Fruit fly (Drosophila melanogaster): ENCODE measurements around the gene Rhau.
A peak's percentile ranks its signal among the peaks of the same experiment; 100 is the strongest.

The Rhau gene

DNA sequence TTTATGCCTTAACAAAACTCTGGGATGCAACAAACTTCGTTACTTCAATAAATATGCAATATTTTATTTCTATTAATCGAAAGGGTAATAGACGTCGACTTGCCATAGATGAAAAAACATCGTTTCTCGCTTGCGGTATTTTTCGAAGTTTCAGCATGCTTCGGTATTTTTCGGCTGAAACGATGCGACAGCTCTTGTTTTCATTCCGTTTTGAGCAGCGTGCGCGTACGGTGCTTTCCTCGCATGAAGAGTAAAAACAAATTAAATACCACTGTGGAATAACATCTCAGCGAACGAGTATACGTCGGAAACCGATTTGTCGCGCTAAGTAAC is 39.7 kb upstream of the Rhau start, which contains the start of gene CG9328 (continued):
- TF ChIP-seq CG8290 (GFP tag; optimal IDR thresholded peaks at IDR 0.05) (no peak), CG8290 (tag; optimal IDR thresholded peaks at IDR 0.05) (peak in 1 of 2 experiments; percentile 85), CG8924 (tag; optimal IDR thresholded peaks at IDR 0.05) (peak; percentile 46), CG3847 (GFP tag; IDR thresholded peaks at IDR 0.05) (no peak), odd (GFP tag; optimal IDR thresholded peaks at IDR 0.05) (no peak), CG43689 (GFP tag; IDR thresholded peaks at IDR 0.05) (no peak), fu2 (GFP tag; optimal IDR thresholded peaks at IDR 0.05) (no peak), so (GFP tag; IDR thresholded peaks at IDR 0.05) (peak; percentile 53; the same call in 1 of the 3 replicates), grau (tag; optimal IDR thresholded peaks at IDR 0.05) (peak; percentile 45), trh (GFP tag; optimal IDR thresholded peaks at IDR 0.05) (no peak), aop (GFP tag; IDR thresholded peaks at IDR 0.05) (no peak), jumu (GFP tag; optimal IDR thresholded peaks at IDR 0.05) (peak; percentile 14), CG18476 (GFP tag; optimal IDR thresholded peaks at IDR 0.05) (no peak), CG33213 (GFP tag; optimal IDR thresholded peaks at IDR 0.05) (peak; percentile 44), caup (GFP tag; optimal IDR thresholded peaks at IDR 0.05; ENCODE audit: severe bottlenecking) (peak; percentile 53), CG6854 (GFP tag; optimal IDR thresholded peaks at IDR 0.05) (no peak), sima (GFP tag; optimal IDR thresholded peaks at IDR 0.05) (no peak), ken (GFP tag; IDR thresholded peaks at IDR 0.05) (peak; percentile 27; the same call in 1 of the 3 replicates), CG4360 (GFP tag; IDR thresholded peaks at IDR 0.05) (no peak), CG7556 (GFP tag; optimal IDR thresholded peaks at IDR 0.05) (no peak), CG9932 (GFP tag; IDR thresholded peaks at IDR 0.05) (no peak; the same call in 1 of the 2 replicates), CG7357 (GFP tag; IDR thresholded peaks at IDR 0.05) (no peak), Deaf1 (tag; optimal IDR thresholded peaks at IDR 0.05) (peak; percentile 83), Trl (optimal IDR thresholded peaks at IDR 0.05) (no peak), Trl (GFP tag; optimal IDR thresholded peaks at IDR 0.05) (no peak), zf30C (GFP tag; optimal IDR thresholded peaks at IDR 0.05) (peak; percentile 21), Adf1 (GFP tag; IDR thresholded peaks at IDR 0.05) (peak; percentile 47; the same call in 1 of the 2 replicates), Hey (tag; optimal IDR thresholded peaks at IDR 0.05) (no peak), HHEX (GFP tag; optimal IDR thresholded peaks at IDR 0.05) (no peak), CG15073 (GFP tag; optimal IDR thresholded peaks at IDR 0.05) (no peak), CG4707 (GFP tag; optimal IDR thresholded peaks at IDR 0.05) (peak; percentile 39), chinmo (GFP tag; IDR thresholded peaks at IDR 0.05; ENCODE audit: partially characterized antibody) (peak; percentile 90; the same call in 2 of the 4 replicates), CG6272 (GFP tag; IDR thresholded peaks at IDR 0.05) (no peak), Spps (tag; optimal IDR thresholded peaks at IDR 0.05) (peak; percentile 12), CG14965 (GFP tag; optimal IDR thresholded peaks at IDR 0.05; ENCODE audit: borderline replicate concordance) (no peak), CG2116 (GFP tag; optimal IDR thresholded peaks at IDR 0.05) (peak; percentile 47), dysf (GFP tag; IDR thresholded peaks at IDR 0.05) (no peak; the same call in 1 of the 3 replicates), nerfin-2 (GFP tag; IDR thresholded peaks at IDR 0.05; ENCODE audit: partially characterized antibody) (no peak), gro (GFP tag; optimal IDR thresholded peaks at IDR 0.05) (peak; percentile 77), D19B (GFP tag; optimal IDR thresholded peaks at IDR 0.05) (peak; percentile 1), CG17361 (GFP tag; IDR thresholded peaks at IDR 0.05) (no peak), CG31441 (GFP tag; IDR thresholded peaks at IDR 0.05) (no peak; the same call in 1 of the 2 replicates), CG6765 (GFP tag; optimal IDR thresholded peaks at IDR 0.05) (no peak), mld (GFP tag; IDR thresholded peaks at IDR 0.05; ENCODE audit: partially characterized antibody) (no peak; the same call in 2 of the 3 replicates), CG11504 (tag; optimal IDR thresholded peaks at IDR 0.05) (peak; percentile 38), CG10321 (GFP tag; IDR thresholded peaks at IDR 0.05) (no peak), corto (GFP tag; optimal IDR thresholded peaks at IDR 0.05) (no peak), CG13894 (tag; optimal IDR thresholded peaks at IDR 0.05) (peak; percentile 74), CG10274 (GFP tag; optimal IDR thresholded peaks at IDR 0.05) (no peak), cwo (GFP tag; optimal IDR thresholded peaks at IDR 0.05) (peak; percentile 40), croc (GFP tag; conservative IDR thresholded peaks at IDR 0.05) (no peak), CG12104 (GFP tag; optimal IDR thresholded peaks at IDR 0.05) (no peak)

All from whole organism, embryonic.